Worm (Caenorhabditis elegans) whole organism, young adult: Measurements from ENCODE around the gene K06A9.1.

Source experiments
- B0019.2 ChIP-seq: fragments of 200-800 bp; sonication (Bioruptor generic); conservative IDR thresholded peaks from 2 replicates; pipeline ENCODE4 v1.3.6; 2022; ENCODE audit warnings: missing genetic modification reagents, missing genetic modification characterization, missing compliant biosample characterization
- B0035.1 ChIP-seq: sonication (generic microtip); optimal IDR thresholded peaks from 2 replicates; lab custom pipeline; 2016; ENCODE audit warnings: missing genetic modification characterization, mild to moderate bottlenecking, missing compliant biosample characterization, missing genotype, missing genetic modification reagents
- F23B12.7 ChIP-seq: sonication (generic microtip); optimal IDR thresholded peaks from 2 replicates; lab custom pipeline; 2017; ENCODE audit warnings: missing genetic modification characterization, mild to moderate bottlenecking, missing compliant biosample characterization, antibody characterized with exemption, moderate library complexity; ENCODE audit not compliant: insufficient read depth
- F33H1.4 ChIP-seq: fragments of 200-800 bp; sonication (Bioruptor generic); IDR thresholded peaks from 2 replicates; pipeline ENCODE4 v1.3.6; 2022; ENCODE audit warnings: missing genetic modification reagents, missing genetic modification characterization, missing compliant biosample characterization
- F37B4.10 ChIP-seq: fragments of 200-800 bp; sonication (Bioruptor generic); IDR thresholded peaks from 2 replicates; pipeline ENCODE4 v1.3.6; 2022; ENCODE audit warnings: missing genetic modification characterization, missing compliant biosample characterization
- F57A8.1 ChIP-seq: fragments of 200-800 bp; sonication (Bioruptor generic); optimal IDR thresholded peaks from 2 replicates; lab custom pipeline; 2018; ENCODE audit warnings: mild to moderate bottlenecking, missing genetic modification characterization, moderate library complexity, missing compliant biosample characterization
- K12H6.12 ChIP-seq: fragments of 200-800 bp; sonication (Bioruptor generic); optimal IDR thresholded peaks from 2 replicates; lab custom pipeline; 2018; ENCODE audit warnings: mild to moderate bottlenecking, missing genetic modification characterization, missing compliant biosample characterization
- T07F8.4 ChIP-seq: sonication (generic microtip); optimal IDR thresholded peaks from 2 replicates; lab custom pipeline; 2016; ENCODE audit warnings: mild to moderate bottlenecking, missing genetic modification characterization, moderate library complexity, missing compliant biosample characterization
- Y53G8AR.9 ChIP-seq: fragments of 200-800 bp; sonication (Bioruptor generic); conservative IDR thresholded peaks from 2 replicates; pipeline ENCODE4 v1.3.6; 2022; ENCODE audit warnings: missing genetic modification reagents, missing genetic modification characterization, missing compliant biosample characterization
- Y95B8A.8 ChIP-seq: fragments of 200-800 bp; sonication (Bioruptor generic); IDR thresholded peaks from 2 replicates; pipeline ENCODE4 v1.3.6; 2022; ENCODE audit warnings: missing genetic modification reagents, missing genetic modification characterization, missing compliant biosample characterization
- aptf-2 ChIP-seq: fragments of 200-800 bp; sonication (Bioruptor generic); conservative IDR thresholded peaks from 2 replicates; pipeline ENCODE4 v1.3.6; 2022; ENCODE audit warnings: missing genetic modification reagents, missing genetic modification characterization, missing compliant biosample characterization
- attf-3 ChIP-seq: fragments of 200-800 bp; sonication (Bioruptor generic); conservative IDR thresholded peaks from 2 replicates; pipeline ENCODE4 v1.3.6; 2022; ENCODE audit warnings: missing genetic modification reagents, missing genetic modification characterization, missing compliant biosample characterization
- bed-2 ChIP-seq: fragments of 200-800 bp; sonication (Bioruptor generic); IDR thresholded peaks from 2 replicates; pipeline ENCODE4 v1.3.6; 2022; ENCODE audit warnings: missing genetic modification reagents, missing genetic modification characterization, missing compliant biosample characterization
- cebp-1 ChIP-seq, 2 experiments: fragments of 200-800 bp in 1 of 2; sonication (Bioruptor generic) in 1 of 2; sonication (generic microtip) in 1 of 2; IDR thresholded peaks in 1 of 2; optimal IDR thresholded peaks in 1 of 2; 2 replicates each; pipeline versions ENCODE4 v1.3.6 to Lab custom; 2017 to 2022; ENCODE audit warnings: missing compliant biosample characterization in 2 of 2, missing genetic modification characterization in 2 of 2, mild to moderate bottlenecking in 1 of 2, missing genetic modification reagents in 1 of 2, moderate library complexity in 1 of 2
- ceh-100 ChIP-seq: fragments of 200-800 bp; sonication (Bioruptor generic); IDR thresholded peaks from 2 replicates; pipeline ENCODE4 v1.3.6; 2022; ENCODE audit warnings: missing genetic modification reagents, missing genetic modification characterization, missing compliant biosample characterization
- ceh-27 ChIP-seq: fragments of 200-800 bp; sonication (Bioruptor generic); optimal IDR thresholded peaks from 2 replicates; lab custom pipeline; 2018; ENCODE audit warnings: mild to moderate bottlenecking, missing genetic modification characterization, moderate library complexity, missing compliant biosample characterization
- ceh-40 ChIP-seq: fragments of 200-800 bp; sonication (Bioruptor generic); IDR thresholded peaks from 2 replicates; pipeline ENCODE4 v1.3.6; 2022; ENCODE audit warnings: missing genetic modification characterization, missing compliant biosample characterization
- ceh-58 ChIP-seq: fragments of 200-800 bp; sonication (Bioruptor generic); IDR thresholded peaks from 2 replicates; pipeline ENCODE4 v1.3.6; 2022; ENCODE audit warnings: missing genetic modification characterization, missing compliant biosample characterization
- die-1 ChIP-seq: sonication (generic microtip); optimal IDR thresholded peaks from 2 replicates; lab custom pipeline; 2016; ENCODE audit warnings: missing genotype, mild to moderate bottlenecking, missing genetic modification characterization, missing compliant biosample characterization
- dox-1 ChIP-seq: fragments of 200-800 bp; sonication (Bioruptor generic); IDR thresholded peaks from 2 replicates; pipeline ENCODE4 v1.3.6; 2022; ENCODE audit warnings: missing genetic modification reagents, missing genetic modification characterization, missing compliant biosample characterization
- egrh-3 ChIP-seq: fragments of 200-800 bp; sonication (Bioruptor generic); IDR thresholded peaks from 2 replicates; pipeline ENCODE4 v1.3.6; 2022; ENCODE audit warnings: missing genetic modification reagents, missing genetic modification characterization, missing compliant biosample characterization
- ekl-4 ChIP-seq: fragments of 200-800 bp; sonication (Bioruptor generic); IDR thresholded peaks from 2 replicates; pipeline ENCODE4 v1.3.6; 2022; ENCODE audit warnings: missing genetic modification reagents, missing genetic modification characterization, missing compliant biosample characterization
- ets-4 ChIP-seq: fragments of 200-800 bp; sonication (Bioruptor generic); optimal IDR thresholded peaks from 2 replicates; lab custom pipeline; 2018; ENCODE audit warnings: mild to moderate bottlenecking, missing genetic modification characterization, missing compliant biosample characterization
- fkh-3 ChIP-seq: sonication (generic microtip); optimal IDR thresholded peaks from 2 replicates; lab custom pipeline; 2016; ENCODE audit warnings: mild to moderate bottlenecking, missing genetic modification characterization, missing compliant biosample characterization
- him-1 ChIP-seq: sonication (generic microtip); optimal IDR thresholded peaks from 2 replicates; lab custom pipeline; 2016; ENCODE audit warnings: missing genotype, missing genetic modification reagents, missing genetic modification characterization, missing compliant biosample characterization
- hlh-26 ChIP-seq: fragments of 200-800 bp; sonication (Bioruptor generic); conservative IDR thresholded peaks from 2 replicates; pipeline ENCODE4 v1.3.6; 2022; ENCODE audit warnings: missing genetic modification reagents, missing genetic modification characterization, missing compliant biosample characterization
- hmg-1.2 ChIP-seq: fragments of 200-800 bp; sonication (Bioruptor generic); IDR thresholded peaks from 2 replicates; pipeline ENCODE4 v1.3.6; 2022; ENCODE audit warnings: missing genetic modification reagents, missing genetic modification characterization, missing compliant biosample characterization
- hrde-1 ChIP-seq: sonication (generic microtip); optimal IDR thresholded peaks from 2 replicates; lab custom pipeline; 2016; ENCODE audit warnings: missing genetic modification characterization, mild to moderate bottlenecking, missing compliant biosample characterization, moderate library complexity, missing genotype, missing genetic modification reagents, borderline replicate concordance
- lag-1 ChIP-seq: fragments of 200-800 bp; sonication (Bioruptor generic); IDR thresholded peaks from 2 replicates; pipeline ENCODE4 v1.3.6; 2022; ENCODE audit warnings: missing genetic modification reagents, missing genetic modification characterization, missing compliant biosample characterization
- lsl-1 ChIP-seq: fragments of 200-800 bp; sonication (Bioruptor generic); optimal IDR thresholded peaks from 2 replicates; lab custom pipeline; 2018; ENCODE audit warnings: mild to moderate bottlenecking, missing genetic modification characterization, moderate library complexity, missing compliant biosample characterization
- madf-8 ChIP-seq: fragments of 200-800 bp; sonication (Bioruptor generic); conservative IDR thresholded peaks from 2 replicates; pipeline ENCODE4 v1.3.6; 2022; ENCODE audit warnings: missing genetic modification reagents, missing genetic modification characterization, missing compliant biosample characterization
- mel-28 ChIP-seq: sonication (generic microtip); optimal IDR thresholded peaks from 2 replicates; lab custom pipeline; 2016; ENCODE audit warnings: borderline replicate concordance, mild to moderate bottlenecking, missing genetic modification characterization, missing compliant biosample characterization
- nfya-1 ChIP-seq: sonication (generic microtip); optimal IDR thresholded peaks from 2 replicates; lab custom pipeline; 2017; ENCODE audit warnings: antibody characterized with exemption, missing compliant biosample characterization, missing genetic modification characterization, borderline replicate concordance; ENCODE audit not compliant: insufficient read depth
- pha-4 ChIP-seq: fragments of 150-350 bp; sonication (generic microtip); optimal IDR thresholded peaks from 2 replicates; lab custom pipeline; 2014; ENCODE audit warnings: missing biosample characterization, missing genetic modification reagents, missing genetic modification characterization
- rec-8 ChIP-seq, 2 experiments: sonication (generic microtip); optimal IDR thresholded peaks; 2 replicates each; lab custom pipeline; 2016; ENCODE audit warnings: mild to moderate bottlenecking in 2 of 2, missing genetic modification characterization in 2 of 2, missing genetic modification reagents in 2 of 2, missing genotype in 2 of 2, missing biosample characterization in 1 of 2, missing compliant biosample characterization in 1 of 2, moderate library complexity in 1 of 2
- repo-1 ChIP-seq: sonication (generic microtip); optimal IDR thresholded peaks from 2 replicates; lab custom pipeline; 2017; ENCODE audit warnings: mild to moderate bottlenecking, missing genetic modification characterization, missing compliant biosample characterization
- rpc-1 ChIP-seq, 2 experiments: fragments of 150-350 bp in 1 of 2; sonication (generic microtip) in 1 of 2; optimal IDR thresholded peaks; 2 replicates each; lab custom pipeline; 2014 to 2018; ENCODE audit warnings: missing biosample characterization in 1 of 2, missing genetic modification characterization in 1 of 2, missing genetic modification reagents in 1 of 2, missing genotype in 1 of 2
- tbp1 ChIP-seq: fragments of 200-800 bp; sonication (Bioruptor generic); optimal IDR thresholded peaks from 2 replicates; lab custom pipeline; 2018; ENCODE audit warnings: mild to moderate bottlenecking, missing genetic modification characterization, missing compliant biosample characterization
- unc-130 ChIP-seq: sonication (generic microtip); optimal IDR thresholded peaks from 2 replicates; lab custom pipeline; 2016; ENCODE audit warnings: missing genetic modification reagents, missing genetic modification characterization, missing compliant biosample characterization
- zfh-2 ChIP-seq: fragments of 200-800 bp; sonication (Bioruptor generic); conservative IDR thresholded peaks from 2 replicates; pipeline ENCODE4 v1.3.6; 2022; ENCODE audit warnings: missing genetic modification reagents, missing genetic modification characterization, missing compliant biosample characterization
- ztf-6 ChIP-seq: fragments of 200-800 bp; sonication (Bioruptor generic); IDR thresholded peaks from 2 replicates; pipeline ENCODE4 v1.3.6; 2022; ENCODE audit warnings: missing genetic modification reagents, missing genetic modification characterization, missing compliant biosample characterization

Gene K06A9.1

DNA sequence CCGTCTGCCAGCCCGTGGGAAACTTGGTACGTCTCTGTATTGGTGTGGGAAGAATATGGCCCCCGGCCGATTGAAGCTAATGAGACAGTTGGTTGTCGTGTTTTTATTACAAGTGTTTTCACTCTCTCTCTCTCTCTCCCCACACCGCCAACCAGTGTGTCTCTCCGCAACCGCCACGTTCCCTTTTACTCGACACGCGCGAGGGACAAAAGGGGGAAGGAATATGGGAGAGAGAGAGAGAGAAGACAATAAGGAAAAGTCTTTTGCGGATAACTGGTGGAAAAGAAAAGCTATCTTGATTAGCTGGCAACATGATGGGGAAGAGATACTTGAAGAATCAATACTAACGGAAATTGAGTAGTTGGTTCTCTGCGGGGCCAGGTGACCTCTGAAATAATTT lies 31.4 kb downstream of the K06A9.1 start:
- TF ChIP-seq lag-1 (GFP tag; lab: Robert Waterston, UW) (no peak), madf-8 (GFP tag; lab: Robert Waterston, UW) (no peak), ceh-27 (peak; percentile 1)

DNA sequence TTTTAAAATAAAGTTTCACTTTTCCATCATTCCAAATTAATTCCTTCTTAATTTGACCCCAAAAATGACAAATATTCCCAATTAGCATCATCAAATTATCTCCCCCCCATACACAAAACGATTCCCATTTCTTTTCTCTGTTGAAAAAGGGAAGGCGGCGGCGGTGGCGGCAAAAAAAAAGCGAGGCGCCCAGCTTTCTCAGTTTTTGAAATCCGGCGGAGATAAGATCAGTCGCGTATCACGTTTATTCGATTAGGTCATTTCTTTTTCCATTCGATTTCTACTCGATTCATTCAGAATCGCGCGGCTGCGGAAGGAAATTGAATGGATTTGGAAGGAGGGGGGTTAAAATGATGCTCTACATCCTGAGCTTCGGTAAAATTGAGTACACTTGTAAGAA lies 36.7 kb downstream of the K06A9.1 start:
- no peak for TF ChIP-seq fkh-3
- TF ChIP-seq hmg-1.2, result no peak
- no peak for TF ChIP-seq mel-28 (tag; lab: Kevin White, UChicago)
- TF ChIP-seq F37B4.10 (GFP tag; lab: Robert Waterston, UW), result no peak
- TF ChIP-seq dox-1 (GFP tag; lab: Robert Waterston, UW), result no peak
- TF ChIP-seq ztf-6 (GFP tag; lab: Robert Waterston, UW), result no peak
- TF ChIP-seq ceh-58 (GFP tag; lab: Robert Waterston, UW), result no peak
- no peak for TF ChIP-seq Y95B8A.8
- no peak for TF ChIP-seq egrh-3 (GFP tag; lab: Robert Waterston, UW)
- TF ChIP-seq die-1 (tag; lab: Kevin White, UChicago), result no peak
- no peak for TF ChIP-seq ets-4 (GFP tag; lab: Kevin White, UChicago)
- TF ChIP-seq rpc-1 (optimal IDR thresholded peaks at IDR 0.05; lab: Kevin White, UChicago), result no peak
- no peak for TF ChIP-seq rpc-1 (tag; optimal IDR thresholded peaks at IDR 0.05; lab: Kevin White, UChicago)
- TF ChIP-seq, all 124 proteins: peak for 0

DNA sequence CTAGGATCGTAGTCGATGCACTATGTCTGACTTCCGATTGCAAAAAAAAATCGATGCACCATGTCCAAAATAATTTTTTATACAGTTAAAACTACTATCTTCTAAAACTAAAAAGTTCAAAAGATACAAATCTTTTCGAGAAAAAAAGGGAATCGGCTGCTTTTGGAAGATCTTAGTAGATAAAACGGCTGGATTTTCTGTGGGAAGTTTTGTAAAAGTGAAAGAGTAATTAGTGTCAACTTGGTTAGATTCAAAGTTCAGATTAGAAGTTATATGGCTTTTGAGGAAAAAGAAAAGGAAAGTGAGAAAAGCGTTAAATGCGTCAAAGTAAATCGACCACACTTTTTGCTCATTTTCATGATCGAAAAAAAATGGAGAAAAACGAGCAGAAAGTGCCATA lies 39.8 kb downstream of the K06A9.1 start:
- TF ChIP-seq pha-4 (tag; lab: Kevin White, UChicago) (no peak), ceh-40 (GFP tag; lab: Robert Waterston, UW) (no peak), Y53G8AR.9 (GFP tag; lab: Robert Waterston, UW) (no peak), lsl-1 (GFP tag; lab: Kevin White, UChicago) (no peak), rec-8 (tag; optimal IDR thresholded peaks at IDR 0.05; lab: Kevin White, UChicago) (no peak)

DNA sequence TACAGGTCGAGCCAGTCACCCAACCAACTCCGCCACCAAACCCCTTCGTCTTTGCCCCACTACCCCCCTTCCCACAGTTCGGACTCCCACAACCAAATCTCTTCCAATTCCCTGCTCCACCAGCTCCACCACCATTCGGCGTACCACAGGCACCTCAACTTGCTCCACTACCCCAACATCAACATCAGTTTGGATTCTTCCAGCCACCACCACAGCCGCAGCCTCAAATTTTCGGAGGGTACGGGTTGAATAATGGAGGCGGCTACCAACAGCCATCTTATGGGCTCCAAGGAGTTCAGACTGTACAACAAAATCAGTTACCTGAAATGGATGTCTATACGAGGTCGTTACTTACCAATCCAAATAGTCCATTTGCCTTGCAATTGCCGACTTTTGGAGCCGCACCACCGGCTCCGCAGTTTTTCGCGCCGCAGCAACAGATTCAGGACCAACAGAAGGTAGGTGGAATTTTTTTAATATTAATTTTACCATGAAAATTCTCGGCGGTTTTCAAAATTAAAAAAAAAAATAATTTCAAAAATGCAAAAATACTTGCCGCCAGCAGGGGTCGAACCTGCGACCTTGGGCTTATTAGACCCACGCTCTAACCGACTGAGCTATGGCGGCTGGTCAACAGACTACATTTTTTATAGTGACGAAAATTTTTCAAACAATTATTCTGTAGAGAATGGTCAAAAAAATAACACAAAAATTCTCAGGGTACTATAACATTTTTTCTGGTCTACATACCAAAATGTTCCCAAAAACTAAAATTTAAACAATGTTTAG lies 42.0 kb downstream of the K06A9.1 start:
- no peak for TF ChIP-seq bed-2
- TF ChIP-seq F57A8.1, result no peak
- TF ChIP-seq K12H6.12 (tag; lab: Kevin White, UChicago), result no peak
- no peak for TF ChIP-seq hlh-26 (GFP tag; lab: Robert Waterston, UW)
- no peak for TF ChIP-seq B0019.2 (GFP tag; lab: Robert Waterston, UW)
- TF ChIP-seq B0035.1 (tag; lab: Kevin White, UChicago), result no peak
- TF ChIP-seq tbp1 (GFP tag; lab: Kevin White, UChicago), result peak; percentile 77
- TF ChIP-seq repo-1, result no peak
- TF ChIP-seq hrde-1 (tag; lab: Kevin White, UChicago), result no peak
- no peak for TF ChIP-seq unc-130 (GFP tag; lab: Kevin White, UChicago)
- peak; percentile 22 for TF ChIP-seq rpc-1 (optimal IDR thresholded peaks at IDR 0.05; lab: Kevin White, UChicago)
- TF ChIP-seq rpc-1 (tag; optimal IDR thresholded peaks at IDR 0.05; lab: Kevin White, UChicago), result peak; percentile 71
- no peak for TF ChIP-seq nfya-1 (tag; lab: Kevin White, UChicago)
- TF ChIP-seq cebp-1 (GFP tag; IDR thresholded peaks at IDR 0.05; lab: Robert Waterston, UW), result no peak
- TF ChIP-seq cebp-1 (tag; optimal IDR thresholded peaks at IDR 0.05; lab: Kevin White, UChicago), result no peak
- TF ChIP-seq F33H1.4 (GFP tag; lab: Robert Waterston, UW), result no peak
- TF ChIP-seq aptf-2, result no peak
- no peak for TF ChIP-seq F23B12.7 (tag; lab: Kevin White, UChicago)
- TF ChIP-seq zfh-2 (GFP tag; lab: Robert Waterston, UW), result peak; percentile 61
- TF ChIP-seq ceh-100 (GFP tag; lab: Robert Waterston, UW), result no peak
- 0 out of 2 replicates have a peak, but pooled peaks have one; percentile 27 for TF ChIP-seq ekl-4 (GFP tag; lab: Robert Waterston, UW)
- TF ChIP-seq him-1 (tag; lab: Kevin White, UChicago), result no peak
- no peak for TF ChIP-seq T07F8.4 (tag; lab: Kevin White, UChicago)
- no peak for TF ChIP-seq attf-3 (GFP tag; lab: Robert Waterston, UW)
